Worm (Caenorhabditis elegans): Measurements from ENCODE around the gene str-31.

DNA sequence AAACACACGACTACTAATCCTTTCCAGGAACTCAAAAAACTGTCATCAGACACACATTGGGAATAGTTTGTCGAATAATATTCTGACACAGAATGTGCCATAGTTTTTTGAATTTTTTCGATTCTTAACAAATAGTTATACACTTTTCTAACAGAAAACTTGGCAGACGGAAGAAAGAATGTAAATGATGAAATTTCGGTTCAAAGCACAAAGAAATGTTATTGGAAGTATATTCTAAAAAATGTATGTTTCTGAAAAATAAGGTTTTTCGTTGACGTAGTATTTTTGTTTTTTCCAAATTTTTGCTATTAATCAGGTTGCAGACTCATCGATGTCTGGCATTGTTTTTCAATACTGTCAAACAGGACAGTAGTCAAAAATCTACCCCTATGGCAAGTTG, 47.6 kb downstream of the str-31 start, which contains the start of gene srh-92:
- TF ChIP-seq nfyb-1 (GFP tag; IDR thresholded peaks at IDR 0.05) (no peak), F39B2.1 (GFP tag; IDR thresholded peaks at IDR 0.05) (no peak), gei-17 (GFP tag; optimal IDR thresholded peaks at IDR 0.05) (no peak), atf-7 (tag; optimal IDR thresholded peaks at IDR 0.05) (no peak)
